Worm (Caenorhabditis elegans): ENCODE data around the gene frpr-5.

Gene frpr-5

ce11 chrV:13515115-13515514 is 20.8 kb downstream of the frpr-5 start, which contains the start of gene semi-1:
Gene semi-1, minus strand, starts transcription at chrV:13515215.
- TF ChIP-seq nhr-25 (tag; optimal IDR thresholded peaks at IDR 0.05) = no peak
- no peak for TF ChIP-seq skn-1 (tag; optimal IDR thresholded peaks at IDR 0.05)
- no peak for TF ChIP-seq mab-5 (tag; optimal IDR thresholded peaks at IDR 0.05)
- TF ChIP-seq unc-39 (tag; optimal IDR thresholded peaks at IDR 0.05) = no peak
- TF ChIP-seq nhr-12 (tag; optimal IDR thresholded peaks at IDR 0.05) = no peak
- TF ChIP-seq aly-2 (tag; optimal IDR thresholded peaks at IDR 0.05) = no peak
- no peak for TF ChIP-seq Y55F3AM.14 (GFP tag; optimal IDR thresholded peaks at IDR 0.05)
- TF ChIP-seq nhr-237 (tag; optimal IDR thresholded peaks at IDR 0.05) = no peak
- no peak for TF ChIP-seq nhr-21 (tag; optimal IDR thresholded peaks at IDR 0.05)
- no peak for TF ChIP-seq unc-55 (GFP tag; optimal IDR thresholded peaks at IDR 0.05)
- no peak for TF ChIP-seq ztf-4 (tag; optimal IDR thresholded peaks at IDR 0.05)
- no peak for TF ChIP-seq crh-2 (tag; optimal IDR thresholded peaks at IDR 0.05)

ce11 chrV:13512515-13512914 is 23.4 kb downstream of the frpr-5 start:
- TF ChIP-seq nhr-25 (tag; optimal IDR thresholded peaks at IDR 0.05) (no peak), peb-1 (tag; optimal IDR thresholded peaks at IDR 0.05) (no peak), lin-39 (tag; optimal IDR thresholded peaks at IDR 0.05) (no peak), sem-4 (tag; optimal IDR thresholded peaks at IDR 0.05) (no peak)

ce11 chrV:13511618-13512017 is 24.3 kb downstream of the frpr-5 start, which contains the start of gene avr-15:
Gene avr-15, minus strand, starts transcription at chrV:13511718.
- no peak for TF ChIP-seq nhr-6 (tag; optimal IDR thresholded peaks at IDR 0.05)
- no peak for TF ChIP-seq aly-2 (tag; optimal IDR thresholded peaks at IDR 0.05)
- no peak for TF ChIP-seq elt-3 (tag; optimal IDR thresholded peaks at IDR 0.05)
- no peak for TF ChIP-seq gmeb-1 (tag; optimal IDR thresholded peaks at IDR 0.05)
- no peak for TF ChIP-seq ama-1 (optimal IDR thresholded peaks at IDR 0.05)
- no peak for TF ChIP-seq ZK546.5 (tag; optimal IDR thresholded peaks at IDR 0.05)
- no peak for TF ChIP-seq unc-55 (GFP tag; optimal IDR thresholded peaks at IDR 0.05)
- TF ChIP-seq crh-2 (tag; optimal IDR thresholded peaks at IDR 0.05) = no peak
- TF ChIP-seq nhr-10 (tag; optimal IDR thresholded peaks at IDR 0.05) = no peak
- TF ChIP-seq peb-1 (tag; optimal IDR thresholded peaks at IDR 0.05) = no peak
- TF ChIP-seq lin-39 (tag; optimal IDR thresholded peaks at IDR 0.05) = no peak
- TF ChIP-seq lin-13 (GFP tag; optimal IDR thresholded peaks at IDR 0.05) = no peak
- no peak for TF ChIP-seq alr-1 (tag; optimal IDR thresholded peaks at IDR 0.05)
- TF ChIP-seq elt-1 (tag; optimal IDR thresholded peaks at IDR 0.05) = no peak
- TF ChIP-seq blmp-1 (tag; optimal IDR thresholded peaks at IDR 0.05; ENCODE audit: insufficient read depth) = no peak
- TF ChIP-seq fos-1 (tag; optimal IDR thresholded peaks at IDR 0.05) = no peak

- no peak for TF ChIP-seq nhr-6 (tag; optimal IDR thresholded peaks at IDR 0.05)
- TF ChIP-seq sma-9 (GFP tag; optimal IDR thresholded peaks at IDR 0.05) = no peak
- no peak for TF ChIP-seq sma-9 (tag; optimal IDR thresholded peaks at IDR 0.05)
- no peak for TF ChIP-seq lin-39 (tag; optimal IDR thresholded peaks at IDR 0.05)
- no peak for TF ChIP-seq ztf-1 (GFP tag; conservative IDR thresholded peaks at IDR 0.05)
- no peak for TF ChIP-seq sem-4 (tag; optimal IDR thresholded peaks at IDR 0.05)
- no peak for TF ChIP-seq aly-2 (tag; optimal IDR thresholded peaks at IDR 0.05)
- no peak for TF ChIP-seq elt-3 (tag; optimal IDR thresholded peaks at IDR 0.05)
- TF ChIP-seq nhr-25 (tag; optimal IDR thresholded peaks at IDR 0.05) = no peak
- TF ChIP-seq lin-11 (tag; optimal IDR thresholded peaks at IDR 0.05) = no peak
- TF ChIP-seq ama-1 (optimal IDR thresholded peaks at IDR 0.05) = no peak
- TF ChIP-seq nhr-77 (tag; optimal IDR thresholded peaks at IDR 0.05) = no peak
- TF ChIP-seq zag-1 (tag; optimal IDR thresholded peaks at IDR 0.05) = no peak
- TF ChIP-seq snpc-4 (tag; optimal IDR thresholded peaks at IDR 0.05) = no peak
- TF ChIP-seq mbf-1 (tag; optimal IDR thresholded peaks at IDR 0.05) = no peak
Measured at ce11 chrV:13506321-13506720, 29.6 kb downstream of the frpr-5 start, which contains the start of gene R11G10.4. Gene R11G10.4, plus strand, starts transcription at chrV:13506621.

- no peak for TF ChIP-seq ztf-1 (GFP tag; conservative IDR thresholded peaks at IDR 0.05)
- no peak for TF ChIP-seq ama-1 (optimal IDR thresholded peaks at IDR 0.05)
Measured at ce11 chrV:13499227-13499626, 36.7 kb downstream of the frpr-5 start.

- TF ChIP-seq aly-2 (tag; optimal IDR thresholded peaks at IDR 0.05) = no peak
- peak; percentile 20 for TF ChIP-seq egl-27 (tag; optimal IDR thresholded peaks at IDR 0.05)
- no peak for TF ChIP-seq sem-4 (tag; optimal IDR thresholded peaks at IDR 0.05)
- TF ChIP-seq mdl-1 (tag; optimal IDR thresholded peaks at IDR 0.05) = no peak
- TF ChIP-seq ceh-82 (tag; optimal IDR thresholded peaks at IDR 0.05) = no peak
- TF ChIP-seq unc-55 (GFP tag; optimal IDR thresholded peaks at IDR 0.05) = peak; percentile 72
- no peak for TF ChIP-seq ztf-1 (GFP tag; conservative IDR thresholded peaks at IDR 0.05)
- peak; percentile 51 for TF ChIP-seq lin-13 (GFP tag; optimal IDR thresholded peaks at IDR 0.05)
- TF ChIP-seq gmeb-1 (tag; optimal IDR thresholded peaks at IDR 0.05) = peak; percentile 42
- TF ChIP-seq nhr-10 (tag; optimal IDR thresholded peaks at IDR 0.05) = no peak
- no peak for TF ChIP-seq nhr-11 (tag; optimal IDR thresholded peaks at IDR 0.05)
- TF ChIP-seq sma-9 (GFP tag; optimal IDR thresholded peaks at IDR 0.05) = peak; percentile 76
- no peak for TF ChIP-seq sma-9 (tag; optimal IDR thresholded peaks at IDR 0.05)
- peak; percentile 58 for TF ChIP-seq mab-5 (tag; optimal IDR thresholded peaks at IDR 0.05)
- TF ChIP-seq crh-2 (tag; optimal IDR thresholded peaks at IDR 0.05) = peak; percentile 61
- TF ChIP-seq lin-39 (tag; optimal IDR thresholded peaks at IDR 0.05) = no peak
- TF ChIP-seq nhr-25 (tag; optimal IDR thresholded peaks at IDR 0.05) = peak; percentile 77
- TF ChIP-seq skn-1 (tag; optimal IDR thresholded peaks at IDR 0.05) = no peak
- no peak for TF ChIP-seq nhr-77 (tag; optimal IDR thresholded peaks at IDR 0.05)
- peak; percentile 56 for TF ChIP-seq fos-1 (tag; optimal IDR thresholded peaks at IDR 0.05)
- no peak for TF ChIP-seq nhr-12 (tag; optimal IDR thresholded peaks at IDR 0.05)
- no peak for TF ChIP-seq peb-1 (tag; optimal IDR thresholded peaks at IDR 0.05)
- peak; percentile 56 for TF ChIP-seq nhr-129 (tag; optimal IDR thresholded peaks at IDR 0.05)
- no peak for TF ChIP-seq nhr-237 (tag; optimal IDR thresholded peaks at IDR 0.05)
- TF ChIP-seq dmd-4 (tag; optimal IDR thresholded peaks at IDR 0.05) = no peak
- no peak for TF ChIP-seq ama-1 (optimal IDR thresholded peaks at IDR 0.05)
- no peak for TF ChIP-seq Y55F3AM.14 (GFP tag; optimal IDR thresholded peaks at IDR 0.05)
Measured at ce11 chrV:13497322-13497847, 38.5 kb downstream of the frpr-5 start, which contains the start of the genes eea-1 and gut-2. Gene eea-1, minus strand, starts transcription at chrV:13497372. Gene gut-2, plus strand, starts transcription at chrV:13497690.
